Worm (Caenorhabditis elegans): ENCODE data around the gene srd-42.

srd-42 gene

DNA sequence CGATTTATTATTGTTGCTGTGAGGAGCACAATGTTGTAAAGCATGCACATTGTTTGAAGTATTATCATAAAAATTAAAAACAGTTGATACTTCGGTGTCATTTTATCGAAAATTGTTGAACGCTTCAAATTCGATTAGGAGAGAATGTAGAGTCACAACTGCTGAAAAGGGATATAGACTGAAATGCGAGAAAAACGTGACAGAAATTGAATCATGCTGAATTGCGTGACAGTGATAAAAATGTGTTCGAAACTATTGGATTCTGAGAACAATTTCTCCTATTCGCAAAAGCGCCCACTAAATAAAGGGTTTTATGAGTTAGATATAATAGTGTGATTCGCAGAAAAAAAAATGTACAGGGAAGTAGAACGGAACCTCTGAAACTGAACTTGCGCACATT lies 5.5 kb upstream of the srd-42 start, which contains the start of gene srxa-8:
srxa-8 (minus strand) TSS at position 101 of the 400 bp plus-strand sequence.
- TF ChIP-seq nhr-25 (tag; optimal IDR thresholded peaks at IDR 0.05): no peak
- no peak for TF ChIP-seq elt-1 (tag; optimal IDR thresholded peaks at IDR 0.05)
- TF ChIP-seq lsy-2 (tag; optimal IDR thresholded peaks at IDR 0.05): no peak
- no peak for TF ChIP-seq sem-4 (tag; optimal IDR thresholded peaks at IDR 0.05)
- TF ChIP-seq alr-1 (tag; optimal IDR thresholded peaks at IDR 0.05): no peak
- no peak for TF ChIP-seq nhr-12 (tag; optimal IDR thresholded peaks at IDR 0.05)
- no peak for TF ChIP-seq F13H6.1 (tag; optimal IDR thresholded peaks at IDR 0.05)
- no peak for TF ChIP-seq egl-27 (tag; optimal IDR thresholded peaks at IDR 0.05)
- no peak for TF ChIP-seq Y55F3AM.14 (GFP tag; optimal IDR thresholded peaks at IDR 0.05)
- TF ChIP-seq C34F6.9 (tag; optimal IDR thresholded peaks at IDR 0.05): no peak
- no peak for TF ChIP-seq blmp-1 (tag; optimal IDR thresholded peaks at IDR 0.05; ENCODE audit: insufficient read depth)
- no peak for TF ChIP-seq nhr-129 (tag; optimal IDR thresholded peaks at IDR 0.05)
- no peak for TF ChIP-seq nhr-21 (tag; optimal IDR thresholded peaks at IDR 0.05)
- TF ChIP-seq mdl-1 (tag; optimal IDR thresholded peaks at IDR 0.05): no peak
- no peak for TF ChIP-seq dmd-4 (tag; optimal IDR thresholded peaks at IDR 0.05)
- TF ChIP-seq ceh-82 (tag; optimal IDR thresholded peaks at IDR 0.05): no peak
- TF ChIP-seq nhr-237 (tag; optimal IDR thresholded peaks at IDR 0.05): no peak

DNA sequence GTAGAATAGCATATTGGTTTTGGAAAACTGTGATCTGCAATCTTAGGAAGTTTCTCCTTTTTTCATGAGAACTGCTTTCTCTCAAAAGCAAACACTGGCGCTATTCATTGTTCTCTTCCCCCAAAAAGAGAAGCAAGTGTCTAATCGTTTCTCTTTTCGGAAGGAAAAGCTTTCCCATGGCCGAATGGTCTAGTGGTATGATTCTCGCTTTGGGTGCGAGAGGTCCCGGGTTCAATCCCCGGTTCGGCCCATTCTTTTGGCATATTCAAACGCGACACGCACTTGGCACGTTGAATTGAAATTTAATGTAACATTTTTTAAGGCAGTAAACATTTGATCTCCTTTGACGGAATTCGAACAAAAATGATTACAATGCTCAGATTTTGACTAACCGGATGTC lies 4.6 kb upstream of the srd-42 start:
- peak; percentile 14 for TF ChIP-seq unc-55 (GFP tag; optimal IDR thresholded peaks at IDR 0.05)
- TF ChIP-seq snpc-4 (tag; optimal IDR thresholded peaks at IDR 0.05): no peak

DNA sequence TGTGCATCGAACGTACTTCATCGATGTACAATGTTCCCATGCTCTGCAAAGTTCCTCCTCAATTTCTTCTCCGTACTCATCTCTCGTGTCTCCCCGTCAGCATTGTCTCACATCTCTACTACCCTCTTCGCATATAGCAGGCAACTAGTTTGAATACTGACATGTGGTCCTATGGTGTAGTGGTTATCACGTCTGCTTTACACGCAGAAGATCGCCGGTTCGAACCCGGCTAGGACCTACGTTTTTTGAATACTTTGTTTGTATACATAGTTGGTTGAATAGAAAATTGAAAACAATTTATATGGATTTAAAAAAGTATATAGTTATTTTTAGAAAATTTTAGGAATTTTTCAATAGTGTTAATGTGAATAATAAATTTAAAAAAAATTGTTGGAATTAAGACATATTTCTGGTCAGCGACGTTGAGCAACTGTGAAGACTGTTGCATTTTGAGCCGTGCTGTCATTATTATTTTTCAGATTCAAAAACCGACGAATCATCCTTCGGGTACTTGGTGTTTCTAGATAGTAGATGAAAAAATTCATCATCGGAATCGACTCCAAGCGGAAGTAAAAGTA lies 3.7 kb upstream of the srd-42 start:
- TF ChIP-seq gmeb-1 (tag; optimal IDR thresholded peaks at IDR 0.05) (peak; percentile 65), lsy-2 (tag; optimal IDR thresholded peaks at IDR 0.05) (peak in 1 of 2 experiments; percentile 58), ztf-4 (tag; optimal IDR thresholded peaks at IDR 0.05) (peak; percentile 43), nhr-10 (tag; optimal IDR thresholded peaks at IDR 0.05) (no peak), zag-1 (tag; optimal IDR thresholded peaks at IDR 0.05) (peak; percentile 65), snpc-4 (tag; optimal IDR thresholded peaks at IDR 0.05) (peak; percentile 21), sma-9 (GFP tag; optimal IDR thresholded peaks at IDR 0.05) (peak; percentile 89), sma-9 (tag; optimal IDR thresholded peaks at IDR 0.05) (no peak), fos-1 (tag; optimal IDR thresholded peaks at IDR 0.05) (peak; percentile 87), nhr-23 (tag; optimal IDR thresholded peaks at IDR 0.05) (no peak), ama-1 (optimal IDR thresholded peaks at IDR 0.05) (no peak), unc-39 (tag; optimal IDR thresholded peaks at IDR 0.05) (no peak), mdl-1 (tag; optimal IDR thresholded peaks at IDR 0.05) (peak in 1 of 2 experiments; percentile 57), ceh-82 (tag; optimal IDR thresholded peaks at IDR 0.05) (peak; percentile 53), mab-5 (tag; optimal IDR thresholded peaks at IDR 0.05) (peak; percentile 73), unc-55 (GFP tag; optimal IDR thresholded peaks at IDR 0.05) (peak; percentile 90), F13H6.1 (tag; optimal IDR thresholded peaks at IDR 0.05) (peak; percentile 75), alr-1 (tag; optimal IDR thresholded peaks at IDR 0.05) (no peak), ZK546.5 (tag; optimal IDR thresholded peaks at IDR 0.05) (no peak), mbf-1 (tag; optimal IDR thresholded peaks at IDR 0.05) (peak; percentile 30), lin-13 (GFP tag; optimal IDR thresholded peaks at IDR 0.05) (peak; percentile 75), ceh-16 (tag; optimal IDR thresholded peaks at IDR 0.05) (peak; percentile 36), skn-1 (tag; optimal IDR thresholded peaks at IDR 0.05) (no peak), nhr-77 (tag; optimal IDR thresholded peaks at IDR 0.05) (no peak), blmp-1 (tag; optimal IDR thresholded peaks at IDR 0.05; ENCODE audit: insufficient read depth) (no peak), sma-3 (GFP tag; optimal IDR thresholded peaks at IDR 0.05) (peak; percentile 75), nhr-6 (tag; optimal IDR thresholded peaks at IDR 0.05) (peak; percentile 73), egl-27 (tag; optimal IDR thresholded peaks at IDR 0.05) (peak; percentile 77), nhr-129 (tag; optimal IDR thresholded peaks at IDR 0.05) (peak; percentile 93), lin-11 (tag; optimal IDR thresholded peaks at IDR 0.05) (peak; percentile 83), crh-2 (tag; optimal IDR thresholded peaks at IDR 0.05) (peak; percentile 89), Y55F3AM.14 (GFP tag; optimal IDR thresholded peaks at IDR 0.05) (peak; percentile 73), nhr-21 (tag; optimal IDR thresholded peaks at IDR 0.05) (peak; percentile 89)

Measured in whole organism, L2 larva.